Fruit fly (Drosophila melanogaster): Measurements from ENCODE around the gene Cyp28a5.
A peak's percentile ranks its signal among the peaks of the same experiment; 100 is the strongest.

- no peak for TF ChIP-seq CG1620 (GFP tag; optimal IDR thresholded peaks at IDR 0.05)
- TF ChIP-seq CG7101 (tag; optimal IDR thresholded peaks at IDR 0.05) = no peak
- TF ChIP-seq toe (GFP tag; optimal IDR thresholded peaks at IDR 0.05) = no peak
- TF ChIP-seq kay (GFP tag; ENCODE audit: borderline replicate concordance) = peak; percentile 89
- no peak for TF ChIP-seq Crg-1 (GFP tag; optimal IDR thresholded peaks at IDR 0.05)
- no peak for TF ChIP-seq Clk (GFP tag; optimal IDR thresholded peaks at IDR 0.05)
- TF ChIP-seq CG33017 (tag; optimal IDR thresholded peaks at IDR 0.05) = no peak
- TF ChIP-seq ovo (GFP tag; optimal IDR thresholded peaks at IDR 0.05) = no peak
- TF ChIP-seq bab1 (GFP tag; optimal IDR thresholded peaks at IDR 0.05) = no peak
- no peak for TF ChIP-seq Hr96 (GFP tag; optimal IDR thresholded peaks at IDR 0.05)
- no peak for TF ChIP-seq CG5204 (GFP tag; optimal IDR thresholded peaks at IDR 0.05)
Measured at dm6 chr2L:14020545-14020874, 43.4 kb downstream of the Cyp28a5 start.
